Worm (Caenorhabditis elegans): Measurements from ENCODE around the gene F53E2.2.

Gene F53E2.2

ce11 chrV:1474486-1475125 is at the start of gene F53E2.2, which contains the start of gene unc-60:
Gene F53E2.2, plus strand, starts transcription at chrV:1475086.
Gene unc-60, plus strand, starts transcription at chrV:1475086.
- TF ChIP-seq tag-97 (GFP tag; IDR thresholded peaks at IDR 0.05) (no peak), vab-7 (GFP tag; IDR thresholded peaks at IDR 0.05) (0 out of 2 replicates have a peak, but pooled peaks have one; percentile 32), hlh-30 (tag; optimal IDR thresholded peaks at IDR 0.05; ENCODE audit: insufficient read depth) (peak; percentile 72), aha-1 (tag) (peak; percentile 99), pha-4 (GFP tag; IDR thresholded peaks at IDR 0.05) (peak; percentile 61; the same call in 1 of the 2 replicates), pha-4 (tag; optimal IDR thresholded peaks at IDR 0.05) (no peak), spr-1 (tag; optimal IDR thresholded peaks at IDR 0.05) (peak; percentile 37), snpc-1.2 (GFP tag; IDR thresholded peaks at IDR 0.05) (0 out of 2 replicates have a peak, but pooled peaks have one; percentile 13), set-16 (GFP tag; IDR thresholded peaks at IDR 0.05) (peak; percentile 89), fos-1 (tag; optimal IDR thresholded peaks at IDR 0.05) (no peak), F26F4.8 (GFP tag; conservative IDR thresholded peaks at IDR 0.05) (no peak), gei-8 (GFP tag; optimal IDR thresholded peaks at IDR 0.05) (no peak), F37D6.2 (tag; optimal IDR thresholded peaks at IDR 0.05) (peak; percentile 42), ces-1 (GFP tag; optimal IDR thresholded peaks at IDR 0.05) (peak; percentile 16), lsy-2 (tag; optimal IDR thresholded peaks at IDR 0.05) (peak; percentile 29 to 50), spr-3 (GFP tag; optimal IDR thresholded peaks at IDR 0.05) (no peak), tra-1 (GFP tag; IDR thresholded peaks at IDR 0.05) (no peak; the same call in 1 of the 2 replicates), egl-43 (GFP tag; IDR thresholded peaks at IDR 0.05) (peak; percentile 74; the same call in 1 of the 2 replicates), mdl-1 (tag; optimal IDR thresholded peaks at IDR 0.05) (peak; percentile 12 to 77), lim-7 (GFP tag; IDR thresholded peaks at IDR 0.05) (0 out of 2 replicates have a peak, but pooled peaks have one; percentile 44), dmd-6 (GFP tag; IDR thresholded peaks at IDR 0.05) (peak; percentile 47; the same call in 1 of the 2 replicates), nhr-42 (GFP tag; IDR thresholded peaks at IDR 0.05) (no peak), D1046.2 (GFP tag; IDR thresholded peaks at IDR 0.05) (no peak), ama-1 (optimal IDR thresholded peaks at IDR 0.05) (no peak), sdz-12 (GFP tag; optimal IDR thresholded peaks at IDR 0.05) (no peak), mep-1 (tag; optimal IDR thresholded peaks at IDR 0.05) (peak; percentile 77), hif-1 (tag; optimal IDR thresholded peaks at IDR 0.05) (peak in 1 of 2 experiments; percentile 40), ceh-28 (tag; optimal IDR thresholded peaks at IDR 0.05) (no peak), lin-29 (GFP tag; IDR thresholded peaks at IDR 0.05) (peak; percentile 54; the same call in 1 of the 2 replicates), nhr-28 (tag; optimal IDR thresholded peaks at IDR 0.05) (peak; percentile 53), T26A8.4 (GFP tag; IDR thresholded peaks at IDR 0.05) (peak; percentile 59), unc-130 (GFP tag; optimal IDR thresholded peaks at IDR 0.05) (no peak), hlh-11 (tag; optimal IDR thresholded peaks at IDR 0.05) (peak; percentile 80), mxl-3 (GFP tag; optimal IDR thresholded peaks at IDR 0.05) (peak; percentile 66), lin-1 (GFP tag; IDR thresholded peaks at IDR 0.05) (no peak), dpl-1 (GFP tag; optimal IDR thresholded peaks at IDR 0.05) (peak; percentile 13), madf-5 (GFP tag; IDR thresholded peaks at IDR 0.05) (0 out of 4 replicates have a peak, but pooled peaks of 1 of the 2 experiments have one; percentile 36), dve-1 (tag; optimal IDR thresholded peaks at IDR 0.05; ENCODE audit: insufficient read depth) (peak; percentile 45), nhr-48 (tag; optimal IDR thresholded peaks at IDR 0.05) (peak; percentile 4), ceh-20 (GFP tag; IDR thresholded peaks at IDR 0.05) (0 out of 2 replicates have a peak, but pooled peaks have one; percentile 29), hmg-1.1 (GFP tag; IDR thresholded peaks at IDR 0.05) (peak; percentile 84), lin-38 (GFP tag; IDR thresholded peaks at IDR 0.05) (peak; percentile 48), ctbp-1 (GFP tag; IDR thresholded peaks at IDR 0.05) (peak; percentile 38), mes-2 (tag; optimal IDR thresholded peaks at IDR 0.05; ENCODE audit: poor library complexity, severe bottlenecking) (peak; percentile 76), php-3 (GFP tag; IDR thresholded peaks at IDR 0.05) (no peak), daf-12 (tag; optimal IDR thresholded peaks at IDR 0.05) (no peak), rbr-2 (tag; optimal IDR thresholded peaks at IDR 0.05) (peak; percentile 84), unc-62 (GFP tag; optimal IDR thresholded peaks at IDR 0.05 in 1 of 2) (peak in 1 of 2 experiments; percentile 92), unc-62 (tag; optimal IDR thresholded peaks at IDR 0.05) (no peak)

All from whole organism, L4 larva.